Fruit fly (Drosophila melanogaster): ENCODE results near the gene CG8757.

DNA sequence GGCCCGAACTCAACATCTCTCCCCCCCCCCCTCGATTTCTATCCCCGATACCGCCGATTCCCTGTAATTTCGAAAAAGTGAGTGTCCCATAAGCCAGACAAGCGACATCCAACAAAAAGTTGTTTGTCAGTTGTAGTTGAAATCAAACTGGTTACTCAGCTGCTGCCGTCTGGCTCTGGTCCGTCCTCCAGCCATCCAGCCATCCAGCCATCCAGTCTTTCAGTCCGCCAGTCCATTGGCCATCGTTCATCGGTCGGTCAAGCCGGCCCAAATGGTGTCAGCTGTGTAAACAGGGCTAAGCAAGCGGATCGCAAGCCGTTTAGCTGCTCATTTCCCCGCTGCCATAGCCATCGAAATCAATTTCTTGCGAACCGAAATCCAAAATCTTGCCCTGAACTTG is 39.5 kb upstream of the CG8757 start:
- TF ChIP-seq CG4496 (GFP tag; IDR thresholded peaks at IDR 0.05) (no peak), CG8301 (tag; optimal IDR thresholded peaks at IDR 0.05) (no peak), CG32121 (GFP tag; IDR thresholded peaks at IDR 0.05) (no peak), Pif1A (GFP tag; optimal IDR thresholded peaks at IDR 0.05) (no peak)

All from whole organism, pupa.